Worm (Caenorhabditis elegans): Measurements from ENCODE around the gene plpr-1.

ce11 chrII:11234751-11235150, 12.6 kb downstream of the plpr-1 start, which contains the start of gene cox-15:
- TF ChIP-seq lsy-2 (tag; optimal IDR thresholded peaks at IDR 0.05) (no peak), dmd-6 (GFP tag; IDR thresholded peaks at IDR 0.05) (no peak)

Measured in whole organism, L4 larva.